Fruit fly (Drosophila melanogaster) whole organism, embryonic: ENCODE data around the gene CG6168.
A peak's percentile ranks its signal among the peaks of the same experiment; 100 is the strongest.

Source experiments
- B-H2 ChIP-seq: fragments of 200-800 bp; sonication (Bioruptor generic); optimal IDR thresholded peaks from 2 replicates; lab custom pipeline; 2018; ENCODE audit warnings: missing biosample characterization, mild to moderate bottlenecking, missing genetic modification characterization
- CG11093 ChIP-seq: fragments of 200-800 bp; sonication (Bioruptor generic); IDR thresholded peaks from 3 replicates; pipeline ENCODE4 v1.3.6; 2022; ENCODE audit warnings: missing biosample characterization, missing genetic modification characterization
- CG11504 ChIP-seq: fragments of 200-800 bp; sonication (Bioruptor generic); optimal IDR thresholded peaks from 3 replicates; lab custom pipeline; 2019; ENCODE audit warnings: missing biosample characterization, mild to moderate bottlenecking, missing genetic modification characterization, moderate library complexity
- CG1233 ChIP-seq: fragments of 200-800 bp; sonication (Bioruptor generic); optimal IDR thresholded peaks from 4 replicates; lab custom pipeline; 2018; ENCODE audit warnings: missing biosample characterization, mild to moderate bottlenecking, missing genetic modification characterization
- CG13775 ChIP-seq: fragments of 200-800 bp; sonication (Bioruptor generic); optimal IDR thresholded peaks from 3 replicates; lab custom pipeline; 2017; ENCODE audit warnings: missing biosample characterization, mild to moderate bottlenecking, missing genetic modification characterization
- CG15514 ChIP-seq: fragments of 200-800 bp; sonication (Bioruptor generic); optimal IDR thresholded peaks from 3 replicates; lab custom pipeline; 2017; ENCODE audit warnings: missing biosample characterization, missing genetic modification characterization, mild to moderate bottlenecking, moderate library complexity, missing genetic modification reagents
- CG16815 ChIP-seq: fragments of 200-800 bp; sonication (Bioruptor generic); optimal IDR thresholded peaks from 3 replicates; lab custom pipeline; 2017; ENCODE audit warnings: missing biosample characterization, mild to moderate bottlenecking, missing genetic modification characterization
- CG17361 ChIP-seq: fragments of 200-800 bp; sonication (Bioruptor generic); IDR thresholded peaks from 3 replicates; pipeline ENCODE4 v1.3.6; 2022; ENCODE audit warnings: missing biosample characterization, missing genetic modification characterization
- CG2678 ChIP-seq: fragments of 200-800 bp; sonication (Bioruptor generic); optimal IDR thresholded peaks from 3 replicates; lab custom pipeline; 2019; ENCODE audit warnings: missing biosample characterization, mild to moderate bottlenecking, missing genetic modification characterization, moderate library complexity
- CG2712 ChIP-seq: fragments of 200-800 bp; optimal IDR thresholded peaks from 3 replicates; lab custom pipeline; 2019; ENCODE audit warnings: missing biosample characterization, mild to moderate bottlenecking, missing genetic modification characterization, moderate library complexity
- CG2889 ChIP-seq: fragments of 200-800 bp; sonication (Bioruptor generic); IDR thresholded peaks from 3 replicates; pipeline ENCODE4 v1.3.6; 2022; ENCODE audit warnings: missing biosample characterization, missing genetic modification characterization
- CG30431 ChIP-seq: fragments of 200-800 bp; sonication (Bioruptor generic); optimal IDR thresholded peaks from 2 replicates; lab custom pipeline; 2017; ENCODE audit warnings: missing biosample characterization, missing genetic modification characterization
- CG31388 ChIP-seq: fragments of 200-800 bp; sonication (Bioruptor generic); optimal IDR thresholded peaks from 2 replicates; lab custom pipeline; 2016; ENCODE audit warnings: missing biosample characterization, missing genetic modification characterization
- CG3847 ChIP-seq: fragments of 200-800 bp; sonication (Bioruptor generic); IDR thresholded peaks from 2 replicates; pipeline ENCODE4 v1.3.6; 2022; ENCODE audit warnings: missing biosample characterization, missing genetic modification characterization
- CG5245 ChIP-seq: fragments of 200-800 bp; sonication (Bioruptor generic); optimal IDR thresholded peaks from 3 replicates; lab custom pipeline; 2016; ENCODE audit warnings: missing biosample characterization, missing genetic modification characterization
- CG6813 ChIP-seq: fragments of 200-800 bp; sonication (Bioruptor generic); optimal IDR thresholded peaks from 2 replicates; lab custom pipeline; 2017; ENCODE audit warnings: missing biosample characterization, missing genetic modification characterization, mild to moderate bottlenecking, moderate library complexity, missing genetic modification reagents
- CG7556 ChIP-seq: fragments of 200-800 bp; sonication (Bioruptor generic); optimal IDR thresholded peaks from 2 replicates; lab custom pipeline; 2017; ENCODE audit warnings: missing biosample characterization, mild to moderate bottlenecking, missing genetic modification characterization
- CG9215 ChIP-seq: fragments of 200-800 bp; sonication (Bioruptor generic); IDR thresholded peaks from 2 replicates; pipeline ENCODE4 v1.3.6; 2022; ENCODE audit warnings: missing biosample characterization, missing genetic modification characterization
- Deaf1 ChIP-seq: fragments of 200-800 bp; optimal IDR thresholded peaks from 3 replicates; lab custom pipeline; 2019; ENCODE audit warnings: missing biosample characterization, mild to moderate bottlenecking, missing genetic modification characterization, moderate library complexity
- Dek ChIP-seq: fragments of 200-800 bp; sonication (Bioruptor generic); optimal IDR thresholded peaks from 3 replicates; lab custom pipeline; 2019; ENCODE audit warnings: missing biosample characterization, mild to moderate bottlenecking, missing genetic modification characterization, moderate library complexity
- Dref ChIP-seq: fragments of 200-800 bp; sonication (Bioruptor generic); IDR thresholded peaks from 2 replicates; pipeline ENCODE4 v1.3.6; 2022; ENCODE audit warnings: missing biosample characterization, missing genetic modification characterization
- H15 ChIP-seq: fragments of 200-800 bp; sonication (Bioruptor generic); IDR thresholded peaks from 3 replicates; pipeline ENCODE4 v1.3.6; 2022; ENCODE audit warnings: missing biosample characterization, missing genetic modification characterization
- HHEX ChIP-seq: fragments of 200-800 bp; sonication (Bioruptor generic); optimal IDR thresholded peaks from 3 replicates; lab custom pipeline; 2017; ENCODE audit warnings: missing biosample characterization, mild to moderate bottlenecking, missing genetic modification characterization, missing genetic modification reagents
- HLHmδ ChIP-seq: fragments of 200-800 bp; sonication (Bioruptor generic); optimal IDR thresholded peaks from 2 replicates; lab custom pipeline; 2018; ENCODE audit warnings: missing biosample characterization, mild to moderate bottlenecking, missing genetic modification characterization, moderate library complexity
- Meics ChIP-seq: fragments of 200-800 bp; sonication (Bioruptor generic); optimal IDR thresholded peaks from 2 replicates; lab custom pipeline; 2017; ENCODE audit warnings: missing biosample characterization, mild to moderate bottlenecking, missing genetic modification characterization
- Pdp1 ChIP-seq, 2 experiments: fragments of 200-800 bp; sonication (Bioruptor generic); optimal IDR thresholded peaks; 3 replicates each; lab custom pipeline; 2016; ENCODE audit warnings: missing biosample characterization in 2 of 2, missing genetic modification characterization in 2 of 2, mild to moderate bottlenecking in 1 of 2, moderate library complexity in 1 of 2
- Stat92E ChIP-seq, 3 experiments: fragments of >200 bp in 2 of 3; fragments of 200-800 bp in 1 of 3; sonication (Bioruptor generic) in 1 of 3; optimal IDR thresholded peaks; 2 replicates each; lab custom pipeline; 2017 to 2019; ENCODE audit warnings: missing biosample characterization in 3 of 3, missing genetic modification characterization in 3 of 3, mild to moderate bottlenecking in 1 of 3, moderate library complexity in 1 of 3
- Taf1 ChIP-seq: fragments of 200-800 bp; sonication (Bioruptor generic); IDR thresholded peaks from 2 replicates; pipeline ENCODE4 v1.3.6; 2022; ENCODE audit warnings: missing biosample characterization, missing genetic modification characterization
- Usf ChIP-seq: fragments of 200-800 bp; sonication (Bioruptor generic); optimal IDR thresholded peaks from 2 replicates; lab custom pipeline; 2017; ENCODE audit warnings: missing genotype, missing biosample characterization, missing genetic modification characterization
- Vsx1 ChIP-seq: fragments of 200-800 bp; sonication (Bioruptor generic); optimal IDR thresholded peaks from 2 replicates; lab custom pipeline; 2017; ENCODE audit warnings: missing biosample characterization, mild to moderate bottlenecking, missing genetic modification characterization, missing genetic modification reagents
- ase ChIP-seq: fragments of 200-800 bp; sonication (Bioruptor generic); IDR thresholded peaks from 3 replicates; pipeline ENCODE4 v1.3.6; 2022; ENCODE audit warnings: missing biosample characterization, missing genetic modification characterization
- bcd ChIP-seq: fragments of 200-800 bp; sonication (Bioruptor generic); optimal IDR thresholded peaks from 2 replicates; lab custom pipeline; 2017; ENCODE audit warnings: missing biosample characterization, mild to moderate bottlenecking, missing genetic modification characterization
- en ChIP-seq: fragments of 200-800 bp; sonication (Bioruptor generic); optimal IDR thresholded peaks from 2 replicates; lab custom pipeline; 2016; ENCODE audit warnings: missing biosample characterization, missing genetic modification characterization
- gem ChIP-seq: fragments of 200-800 bp; sonication (Bioruptor generic); optimal IDR thresholded peaks from 2 replicates; lab custom pipeline; 2019; ENCODE audit warnings: missing biosample characterization, mild to moderate bottlenecking, missing genetic modification characterization, moderate library complexity
- grn ChIP-seq: fragments of 200-800 bp; sonication (Bioruptor generic); optimal IDR thresholded peaks from 3 replicates; lab custom pipeline; 2017; ENCODE audit warnings: missing biosample characterization, missing genetic modification characterization
- nerfin-1 ChIP-seq: fragments of 200-800 bp; sonication (Bioruptor generic); optimal IDR thresholded peaks from 3 replicates; lab custom pipeline; 2019; ENCODE audit warnings: missing biosample characterization, mild to moderate bottlenecking, missing genetic modification characterization, moderate library complexity
- pb ChIP-seq: fragments of 200-800 bp; sonication (Bioruptor generic); optimal IDR thresholded peaks from 3 replicates; lab custom pipeline; 2016; ENCODE audit warnings: missing biosample characterization, missing genetic modification characterization
- repo ChIP-seq: fragments of 200-800 bp; sonication (Bioruptor generic); optimal IDR thresholded peaks from 2 replicates; lab custom pipeline; 2016; ENCODE audit warnings: missing biosample characterization, missing genetic modification characterization
- sd ChIP-seq: fragments of 200-800 bp; sonication (Bioruptor generic); optimal IDR thresholded peaks from 3 replicates; lab custom pipeline; 2018; ENCODE audit warnings: missing biosample characterization, mild to moderate bottlenecking, missing genetic modification characterization, moderate library complexity
- sens ChIP-seq: fragments of 200-800 bp; sonication (Bioruptor generic); peaks from one replicate; lab custom pipeline; 2016; ENCODE audit warnings: missing biosample characterization, missing genetic modification characterization
- sqz ChIP-seq: fragments of 200-800 bp; sonication (Bioruptor generic); optimal IDR thresholded peaks from 3 replicates; lab custom pipeline; 2018; ENCODE audit warnings: missing biosample characterization, mild to moderate bottlenecking, missing genetic modification characterization
- sug ChIP-seq: fragments of 200-800 bp; optimal IDR thresholded peaks from 2 replicates; lab custom pipeline; 2019; ENCODE audit warnings: missing biosample characterization, mild to moderate bottlenecking, missing genetic modification characterization, moderate library complexity
- tio ChIP-seq: fragments of 200-800 bp; sonication (Bioruptor generic); optimal IDR thresholded peaks from 2 replicates; lab custom pipeline; 2017; ENCODE audit warnings: missing biosample characterization, missing genetic modification characterization, inconsistent platforms
- tll ChIP-seq, 2 experiments: fragments of 200-800 bp in 1 of 2; fragments of >200 bp in 1 of 2; sonication (Bioruptor generic) in 1 of 2; optimal IDR thresholded peaks; 2 replicates each; lab custom pipeline; 2017 to 2019; ENCODE audit warnings: missing biosample characterization in 2 of 2, missing genetic modification characterization in 2 of 2, mild to moderate bottlenecking in 1 of 2, moderate library complexity in 1 of 2
- tna ChIP-seq: fragments of 200-800 bp; sonication (Bioruptor generic); IDR thresholded peaks from 2 replicates; pipeline ENCODE4 v1.3.6; 2022; ENCODE audit warnings: missing biosample characterization, missing genetic modification characterization; ENCODE audit not compliant: partially characterized antibody
- unc-4 ChIP-seq: fragments of 200-800 bp; sonication (Bioruptor generic); IDR thresholded peaks from 2 replicates; pipeline ENCODE4 v1.3.6; 2022; ENCODE audit warnings: missing biosample characterization, missing genetic modification characterization; ENCODE audit not compliant: partially characterized antibody
- vvl ChIP-seq: fragments of 200-800 bp; sonication (Bioruptor generic); IDR thresholded peaks from 2 replicates; pipeline ENCODE4 v1.3.6; 2022; ENCODE audit warnings: missing biosample characterization, missing genetic modification characterization
- zfh2 ChIP-seq: fragments of 200-800 bp; sonication (Bioruptor generic); optimal IDR thresholded peaks from 2 replicates; lab custom pipeline; 2016; ENCODE audit warnings: missing biosample characterization, missing genetic modification characterization

CG6168 gene

DNA sequence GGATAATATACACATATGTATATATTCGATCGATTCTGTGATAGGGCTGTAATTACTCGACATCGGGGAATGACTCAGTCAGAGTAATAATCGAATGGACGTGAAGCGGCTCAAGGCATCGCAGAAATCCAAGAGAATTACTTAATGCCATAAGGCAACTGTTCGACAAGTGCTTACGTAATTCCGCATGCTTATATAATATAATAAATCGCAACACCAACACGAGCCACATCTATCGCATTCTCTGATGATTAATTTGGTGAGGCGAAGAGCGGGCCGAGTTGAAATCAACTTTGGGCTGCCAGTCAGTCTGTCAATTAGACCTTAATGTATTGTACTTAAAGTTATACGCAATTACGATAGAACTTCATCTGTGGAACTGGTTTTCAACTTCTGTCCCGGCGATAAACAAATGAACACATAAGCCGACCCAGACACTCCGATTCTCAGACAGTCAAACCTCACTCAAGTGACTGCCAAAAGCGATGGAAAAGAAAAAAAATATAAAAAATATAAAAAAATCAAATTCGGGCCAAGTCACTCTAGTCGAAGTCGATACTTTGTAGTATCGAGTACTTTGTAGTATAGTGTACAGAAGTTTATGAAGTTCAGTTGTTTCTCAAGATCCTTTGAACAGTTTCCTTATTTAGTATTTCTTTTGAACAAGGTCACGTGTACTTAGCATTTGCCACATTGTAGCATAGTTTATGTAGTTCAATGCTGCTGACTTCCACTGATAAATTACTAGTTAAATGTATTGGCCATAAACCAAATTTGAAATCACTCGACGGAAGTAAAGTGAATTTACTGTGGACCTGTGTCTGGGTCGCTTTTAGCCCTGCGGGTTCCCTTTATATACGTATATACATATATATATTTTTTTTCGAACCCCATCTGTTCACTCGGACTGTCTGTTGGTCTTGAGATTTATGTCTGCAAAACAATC lies 902 bp upstream of the CG6168 start (continued):
- TF ChIP-seq CG1233 (GFP tag; lab: Kevin White, UChicago): no peak
- TF ChIP-seq Vsx1 (GFP tag; lab: Kevin White, UChicago): no peak
- TF ChIP-seq vvl: no peak
- peak; percentile 28 for TF ChIP-seq zfh2 (GFP tag; lab: Kevin White, UChicago)
- no peak for TF ChIP-seq Stat92E (GFP tag; optimal IDR thresholded peaks at IDR 0.05; lab: Kevin White, UChicago)
- TF ChIP-seq Meics (GFP tag; lab: Kevin White, UChicago): peak; percentile 5
- TF ChIP-seq bcd: peak; percentile 13
- no peak for TF ChIP-seq Taf1 (GFP tag; lab: Robert Waterston, UW)
- TF ChIP-seq CG17361 (GFP tag; lab: Robert Waterston, UW): peak; percentile 41; the same call in 1 of the 3 replicates
- no peak for TF ChIP-seq sug (tag; lab: Kevin White, UChicago)
- peak; percentile 5 for TF ChIP-seq sqz
- TF ChIP-seq tna (GFP tag; lab: Robert Waterston, UW): no peak
- peak; percentile 15 for TF ChIP-seq tio (GFP tag; lab: Kevin White, UChicago)
- no peak for TF ChIP-seq CG6813
- TF ChIP-seq CG3847 (GFP tag; lab: Robert Waterston, UW): peak; percentile 40; the same call in 1 of the 2 replicates
- TF ChIP-seq sens (GFP tag; lab: Kevin White, UChicago): peak; percentile 72
- no peak for TF ChIP-seq tll (GFP tag; optimal IDR thresholded peaks at IDR 0.05; lab: Kevin White, UChicago)
- TF ChIP-seq CG13775 (GFP tag; lab: Kevin White, UChicago): peak; percentile 21
- TF ChIP-seq Deaf1: no peak
- TF ChIP-seq repo (GFP tag; lab: Kevin White, UChicago): no peak
- TF ChIP-seq Pdp1 (GFP tag; optimal IDR thresholded peaks at IDR 0.05; lab: Kevin White, UChicago): peak in 1 of 2 experiments; percentile 87
- no peak for TF ChIP-seq ase (GFP tag; lab: Robert Waterston, UW)
- no peak for TF ChIP-seq en (GFP tag; lab: Kevin White, UChicago)
- no peak for TF ChIP-seq CG5245 (GFP tag; lab: Kevin White, UChicago)
- TF ChIP-seq CG15514: no peak
- no peak for TF ChIP-seq CG31388
- TF ChIP-seq CG7556 (GFP tag; lab: Kevin White, UChicago): peak; percentile 29
- TF ChIP-seq CG11093: no peak
- TF ChIP-seq B-H2 (GFP tag; lab: Kevin White, UChicago): no peak
- TF ChIP-seq CG2889: 0 out of 3 replicates have a peak, but pooled peaks have one; percentile 11
- no peak for TF ChIP-seq CG30431
- TF ChIP-seq HHEX (GFP tag; lab: Kevin White, UChicago): peak; percentile 32
- TF ChIP-seq Usf (GFP tag; lab: Kevin White, UChicago): peak; percentile 7
- no peak for TF ChIP-seq Dref (GFP tag; lab: Robert Waterston, UW)
- TF ChIP-seq Dek (tag; lab: Kevin White, UChicago): peak; percentile 6
- TF ChIP-seq nerfin-1: no peak
- TF ChIP-seq CG11504: peak; percentile 11
- no peak for TF ChIP-seq H15 (GFP tag; lab: Robert Waterston, UW)
- no peak for TF ChIP-seq HLHmδ
- no peak for TF ChIP-seq pb
- TF ChIP-seq grn (GFP tag; lab: Kevin White, UChicago): no peak
- TF ChIP-seq unc-4 (GFP tag; lab: Robert Waterston, UW): no peak
- peak; percentile 12 for TF ChIP-seq CG2678 (tag; lab: Kevin White, UChicago)
- TF ChIP-seq CG16815 (GFP tag; lab: Kevin White, UChicago): peak; percentile 13
- peak; percentile 5 for TF ChIP-seq CG2712 (tag; lab: Kevin White, UChicago)
- TF ChIP-seq CG9215: peak; percentile 35
- peak; percentile 36 for TF ChIP-seq gem (tag; lab: Kevin White, UChicago)
- TF ChIP-seq sd (tag; lab: Kevin White, UChicago): peak; percentile 32
